Worm (Caenorhabditis elegans): ENCODE data around the gene clec-61.

Gene clec-61

ce11 chrII:10505949-10506348, 15.6 kb upstream of the clec-61 start:
- no peak for TF ChIP-seq zim-3 (tag; optimal IDR thresholded peaks at IDR 0.05)
- TF ChIP-seq Y53F4B.3 (GFP tag; IDR thresholded peaks at IDR 0.05) = no peak
- no peak for TF ChIP-seq let-526 (GFP tag; IDR thresholded peaks at IDR 0.05)
- no peak for TF ChIP-seq Y79H2A.3 (GFP tag; conservative IDR thresholded peaks at IDR 0.05)
- TF ChIP-seq B0336.3 (GFP tag; IDR thresholded peaks at IDR 0.05) = no peak
- TF ChIP-seq pha-4 (tag; optimal IDR thresholded peaks at IDR 0.05) = no peak
- TF ChIP-seq hrde-1 (tag; optimal IDR thresholded peaks at IDR 0.05; ENCODE audit: borderline replicate concordance) = no peak

- no peak for TF ChIP-seq F37B4.10 (GFP tag; IDR thresholded peaks at IDR 0.05)
- TF ChIP-seq ztf-18 (tag; optimal IDR thresholded peaks at IDR 0.05) = no peak
- peak; percentile 17; the same call in 1 of the 2 replicates for TF ChIP-seq hmg-1.2 (GFP tag; IDR thresholded peaks at IDR 0.05)
- no peak for TF ChIP-seq atf-7 (tag; optimal IDR thresholded peaks at IDR 0.05)
- no peak for TF ChIP-seq akir-1 (GFP tag; optimal IDR thresholded peaks at IDR 0.05)
- no peak for TF ChIP-seq F55B11.4 (tag; optimal IDR thresholded peaks at IDR 0.05; ENCODE audit: borderline replicate concordance, insufficient read depth)
Observed at ce11 chrII:10504729-10505128, 14.4 kb upstream of the clec-61 start.

- TF ChIP-seq lsy-27 (tag; optimal IDR thresholded peaks at IDR 0.05; ENCODE audit: borderline replicate concordance, insufficient read depth) (no peak), B0035.1 (tag; optimal IDR thresholded peaks at IDR 0.05) (no peak), repo-1 (tag; optimal IDR thresholded peaks at IDR 0.05) (peak; percentile 47), F52B5.7 (tag; optimal IDR thresholded peaks at IDR 0.05) (no peak), attf-5 (GFP tag; optimal IDR thresholded peaks at IDR 0.05) (peak; percentile 87), F57C9.4 (tag; optimal IDR thresholded peaks at IDR 0.05) (no peak), atf-7 (tag; optimal IDR thresholded peaks at IDR 0.05) (peak; percentile 44), tbp1 (GFP tag; optimal IDR thresholded peaks at IDR 0.05) (no peak), mxl-1 (tag; optimal IDR thresholded peaks at IDR 0.05) (no peak), bed-2 (GFP tag; IDR thresholded peaks at IDR 0.05) (0 out of 2 replicates have a peak, but pooled peaks have one; percentile 9), zim-3 (tag; optimal IDR thresholded peaks at IDR 0.05) (no peak), Y53F4B.3 (GFP tag; IDR thresholded peaks at IDR 0.05) (no peak), mes-4 (tag; optimal IDR thresholded peaks at IDR 0.05) (no peak), ztf-26 (tag; optimal IDR thresholded peaks at IDR 0.05) (peak; percentile 33), aptf-2 (GFP tag; conservative IDR thresholded peaks at IDR 0.05) (no peak), tbx-9 (tag; optimal IDR thresholded peaks at IDR 0.05; ENCODE audit: borderline replicate concordance) (no peak), dpl-1 (GFP tag; optimal IDR thresholded peaks at IDR 0.05) (no peak), lin-26 (GFP tag; IDR thresholded peaks at IDR 0.05) (peak; percentile 79), gei-17 (GFP tag; optimal IDR thresholded peaks at IDR 0.05) (peak; percentile 12), F55B11.4 (tag; optimal IDR thresholded peaks at IDR 0.05; ENCODE audit: borderline replicate concordance, insufficient read depth) (no peak), ekl-4 (GFP tag; IDR thresholded peaks at IDR 0.05) (peak; percentile 54; the same call in 1 of the 2 replicates), sptf-2 (GFP tag; optimal IDR thresholded peaks at IDR 0.05) (peak; percentile 71), hsf-1 (GFP tag; IDR thresholded peaks at IDR 0.05) (no peak), tlf-1 (GFP tag; optimal IDR thresholded peaks at IDR 0.05) (no peak), F10E7.11 (tag; optimal IDR thresholded peaks at IDR 0.05) (no peak), F33H1.4 (GFP tag; IDR thresholded peaks at IDR 0.05) (no peak), chd-7 (tag; optimal IDR thresholded peaks at IDR 0.05) (peak; percentile 79), let-607 (tag; optimal IDR thresholded peaks at IDR 0.05) (peak; percentile 57 to 65), ztf-3 (GFP tag; optimal IDR thresholded peaks at IDR 0.05) (no peak), madf-6 (GFP tag; IDR thresholded peaks at IDR 0.05) (peak; percentile 12; the same call in 1 of the 2 replicates), dox-1 (GFP tag; IDR thresholded peaks at IDR 0.05) (peak; percentile 90), F49E8.2 (tag; optimal IDR thresholded peaks at IDR 0.05; ENCODE audit: insufficient read depth) (no peak), rec-8 (tag; optimal IDR thresholded peaks at IDR 0.05) (no peak), die-1 (tag; optimal IDR thresholded peaks at IDR 0.05) (peak; percentile 62), F39B2.1 (GFP tag; IDR thresholded peaks at IDR 0.05) (no peak)
Observed at ce11 chrII:10502491-10503063, 12.2 kb upstream of the clec-61 start, which contains the start of gene myrf-1. Gene myrf-1, minus strand, starts transcription at chrII:10502541.

Measured in whole organism, young adult.